Worm (Caenorhabditis elegans) whole organism, late embryonic: ENCODE measurements around the gene R03E9.2.

Source experiments
- C38D4.7 ChIP-seq: fragments of 200-800 bp; sonication (Bioruptor generic); optimal IDR thresholded peaks from 2 replicates; lab custom pipeline; 2018; ENCODE audit warnings: mild to moderate bottlenecking, missing genetic modification characterization, moderate library complexity, missing compliant biosample characterization
- F13H6.1 ChIP-seq: sonication (generic microtip); optimal IDR thresholded peaks from 2 replicates; lab custom pipeline; 2016; ENCODE audit warnings: missing genetic modification characterization, missing compliant biosample characterization
- T23F11.4 ChIP-seq: fragments of 200-800 bp; sonication (Bioruptor generic); optimal IDR thresholded peaks from 2 replicates; lab custom pipeline; 2018; ENCODE audit warnings: mild to moderate bottlenecking, missing genetic modification characterization, missing compliant biosample characterization
- Y22D7AL.16 ChIP-seq: sonication (generic microtip); optimal IDR thresholded peaks from 2 replicates; lab custom pipeline; 2016; ENCODE audit warnings: missing genetic modification characterization, missing compliant biosample characterization
- ama-1 ChIP-seq: fragments of 150-350 bp; optimal IDR thresholded peaks from 2 replicates; lab custom pipeline; 2014
- ceh-18 ChIP-seq: sonication (generic microtip); optimal IDR thresholded peaks from 2 replicates; lab custom pipeline; 2016; ENCODE audit warnings: missing genetic modification characterization, missing compliant biosample characterization
- ceh-19 ChIP-seq: fragments of 200-800 bp; sonication (Bioruptor generic); optimal IDR thresholded peaks from 2 replicates; lab custom pipeline; 2018; ENCODE audit warnings: mild to moderate bottlenecking, missing genetic modification characterization, missing compliant biosample characterization
- ceh-30 ChIP-seq: fragments of 150-350 bp; optimal IDR thresholded peaks from 2 replicates; lab custom pipeline; 2014; ENCODE audit warnings: missing biosample characterization, missing genetic modification characterization
- ceh-48 ChIP-seq: sonication (generic microtip); optimal IDR thresholded peaks from 2 replicates; lab custom pipeline; 2016; ENCODE audit warnings: missing genetic modification characterization, inconsistent platforms, missing compliant biosample characterization
- ceh-6 ChIP-seq: fragments of 200-800 bp; sonication (Bioruptor generic); optimal IDR thresholded peaks from 2 replicates; lab custom pipeline; 2018; ENCODE audit warnings: mild to moderate bottlenecking, missing genetic modification characterization, missing compliant biosample characterization
- ceh-9 ChIP-seq: sonication (generic microtip); optimal IDR thresholded peaks from 2 replicates; lab custom pipeline; 2016; ENCODE audit warnings: mild to moderate bottlenecking, missing genetic modification characterization, inconsistent platforms, missing compliant biosample characterization
- che-1 ChIP-seq: sonication (generic microtip); optimal IDR thresholded peaks from 2 replicates; lab custom pipeline; 2016; ENCODE audit warnings: mild to moderate bottlenecking, missing genetic modification characterization, missing compliant biosample characterization
- dmd-4 ChIP-seq: sonication (generic microtip); optimal IDR thresholded peaks from 2 replicates; lab custom pipeline; 2016; ENCODE audit warnings: borderline replicate concordance, missing genetic modification characterization, missing compliant biosample characterization
- elt-2 ChIP-seq: sonication (generic microtip); optimal IDR thresholded peaks from 2 replicates; lab custom pipeline; 2016; ENCODE audit warnings: missing genetic modification reagents, missing genetic modification characterization, missing compliant biosample characterization
- elt-4 ChIP-seq: sonication (generic microtip); optimal IDR thresholded peaks from 2 replicates; lab custom pipeline; 2016; ENCODE audit warnings: missing genetic modification characterization, missing compliant biosample characterization
- eyg-1 ChIP-seq: sonication (generic microtip); optimal IDR thresholded peaks from 2 replicates; lab custom pipeline; 2016; ENCODE audit warnings: missing genotype, missing genetic modification characterization, missing compliant biosample characterization
- fkh-6 ChIP-seq: sonication (generic microtip); optimal IDR thresholded peaks from 2 replicates; lab custom pipeline; 2016; ENCODE audit warnings: missing genetic modification characterization, missing compliant biosample characterization
- hlh-13 ChIP-seq: fragments of 200-800 bp; sonication (Bioruptor generic); optimal IDR thresholded peaks from 2 replicates; lab custom pipeline; 2018; ENCODE audit warnings: mild to moderate bottlenecking, missing genetic modification characterization, missing compliant biosample characterization
- hlh-30 ChIP-seq: sonication (generic microtip); optimal IDR thresholded peaks from 2 replicates; lab custom pipeline; 2017; ENCODE audit warnings: antibody characterized with exemption, missing genetic modification characterization, missing compliant biosample characterization; ENCODE audit not compliant: insufficient read depth
- hlh-6 ChIP-seq: sonication (generic microtip); optimal IDR thresholded peaks from 2 replicates; lab custom pipeline; 2016; ENCODE audit warnings: missing genotype, missing genetic modification characterization, missing compliant biosample characterization
- hlh-8 ChIP-seq: sonication (generic microtip); optimal IDR thresholded peaks from 2 replicates; lab custom pipeline; 2016; ENCODE audit warnings: missing genotype, missing genetic modification characterization, missing compliant biosample characterization
- lim-6 ChIP-seq: sonication (generic microtip); optimal IDR thresholded peaks from 2 replicates; lab custom pipeline; 2016; ENCODE audit warnings: missing genetic modification characterization, missing compliant biosample characterization
- lin-11 ChIP-seq: fragments of 200-800 bp; sonication (Bioruptor generic); optimal IDR thresholded peaks from 2 replicates; lab custom pipeline; 2018; ENCODE audit warnings: mild to moderate bottlenecking, missing genetic modification characterization, missing compliant biosample characterization
- madf-2 ChIP-seq: sonication (generic microtip); optimal IDR thresholded peaks from 2 replicates; lab custom pipeline; 2017; ENCODE audit warnings: missing genetic modification characterization, missing compliant biosample characterization
- mec-3 ChIP-seq: sonication (generic microtip); optimal IDR thresholded peaks from 2 replicates; lab custom pipeline; 2016; ENCODE audit warnings: borderline replicate concordance, missing genetic modification characterization, missing compliant biosample characterization
- nfya-1 ChIP-seq: sonication (generic microtip); optimal IDR thresholded peaks from 2 replicates; lab custom pipeline; 2017; ENCODE audit warnings: missing genetic modification characterization, mild to moderate bottlenecking, missing compliant biosample characterization, antibody characterized with exemption, moderate library complexity
- nhr-11 ChIP-seq: fragments of 150-350 bp; optimal IDR thresholded peaks from 2 replicates; lab custom pipeline; 2014; ENCODE audit warnings: missing biosample characterization, missing genetic modification characterization
- nhr-232 ChIP-seq: sonication (generic microtip); optimal IDR thresholded peaks from 2 replicates; lab custom pipeline; 2016; ENCODE audit warnings: missing genetic modification characterization, missing compliant biosample characterization
- odd-2 ChIP-seq: sonication (generic microtip); optimal IDR thresholded peaks from 2 replicates; lab custom pipeline; 2017; ENCODE audit warnings: antibody characterized with exemption, mild to moderate bottlenecking, missing genetic modification characterization, missing compliant biosample characterization
- pag-3 ChIP-seq: sonication (generic microtip); optimal IDR thresholded peaks from 2 replicates; lab custom pipeline; 2016; ENCODE audit warnings: missing compliant biosample characterization, missing genetic modification characterization, borderline replicate concordance
- pat-9 ChIP-seq: fragments of 200-800 bp; sonication (Bioruptor generic); optimal IDR thresholded peaks from 2 replicates; lab custom pipeline; 2018; ENCODE audit warnings: mild to moderate bottlenecking, missing genetic modification characterization, moderate library complexity, missing compliant biosample characterization
- pha-4 ChIP-seq: fragments of 150-350 bp; optimal IDR thresholded peaks from 2 replicates; lab custom pipeline; 2018; ENCODE audit warnings: missing biosample characterization, missing genetic modification reagents, missing genetic modification characterization
- pqm-1 ChIP-seq: sonication (generic microtip); optimal IDR thresholded peaks from 2 replicates; lab custom pipeline; 2016; ENCODE audit warnings: missing genetic modification characterization, missing compliant biosample characterization
- pros-1 ChIP-seq: fragments of 150-350 bp; optimal IDR thresholded peaks from 2 replicates; lab custom pipeline; 2014; ENCODE audit warnings: missing biosample characterization, missing genetic modification reagents, missing genetic modification characterization
- ref-2 ChIP-seq: sonication (generic microtip); optimal IDR thresholded peaks from 2 replicates; lab custom pipeline; 2016; ENCODE audit warnings: missing genetic modification characterization, missing compliant biosample characterization
- rnt-1 ChIP-seq: sonication (generic microtip); optimal IDR thresholded peaks from 2 replicates; lab custom pipeline; 2016; ENCODE audit warnings: missing genetic modification characterization, missing compliant biosample characterization
- sdc-2 ChIP-seq: sonication (generic microtip); optimal IDR thresholded peaks from 2 replicates; lab custom pipeline; 2016; ENCODE audit warnings: missing genotype, missing genetic modification characterization, missing compliant biosample characterization
- sox-4 ChIP-seq: sonication (generic microtip); optimal IDR thresholded peaks from 2 replicates; lab custom pipeline; 2017; ENCODE audit warnings: mild to moderate bottlenecking, missing genetic modification characterization, inconsistent platforms, missing compliant biosample characterization
- syd-9 ChIP-seq: sonication (generic microtip); optimal IDR thresholded peaks from 2 replicates; lab custom pipeline; 2016; ENCODE audit warnings: mild to moderate bottlenecking, missing genetic modification characterization, moderate library complexity, missing compliant biosample characterization
- tbx-2 ChIP-seq: sonication (generic microtip); optimal IDR thresholded peaks from 2 replicates; lab custom pipeline; 2016; ENCODE audit warnings: missing genetic modification characterization, missing compliant biosample characterization
- tbx-7 ChIP-seq: sonication (generic microtip); optimal IDR thresholded peaks from 2 replicates; lab custom pipeline; 2016; ENCODE audit warnings: missing genotype, missing genetic modification characterization, missing compliant biosample characterization
- ttx-3 ChIP-seq: sonication (generic microtip); optimal IDR thresholded peaks from 2 replicates; lab custom pipeline; 2016; ENCODE audit warnings: missing genetic modification reagents, missing genetic modification characterization, missing compliant biosample characterization
- unc-42 ChIP-seq: sonication (generic microtip); optimal IDR thresholded peaks from 2 replicates; lab custom pipeline; 2016; ENCODE audit warnings: missing genotype, missing genetic modification characterization, missing compliant biosample characterization
- unc-55 ChIP-seq: sonication (generic microtip); optimal IDR thresholded peaks from 2 replicates; lab custom pipeline; 2017; ENCODE audit warnings: missing biosample characterization, missing genetic modification reagents, missing genetic modification characterization
- ztf-16 ChIP-seq: sonication (generic microtip); optimal IDR thresholded peaks from 2 replicates; lab custom pipeline; 2017; ENCODE audit warnings: missing genetic modification characterization, missing compliant biosample characterization

The R03E9.2 gene

ce11 chrX:6745515-6745914 is 12.4 kb upstream of the R03E9.2 start:
- TF ChIP-seq pat-9, result no peak
- no peak for TF ChIP-seq ttx-3
- TF ChIP-seq unc-42 (tag; lab: Kevin White, UChicago), result no peak
- TF ChIP-seq hlh-30 (tag; lab: Kevin White, UChicago), result no peak
- TF ChIP-seq T23F11.4 (GFP tag; lab: Kevin White, UChicago), result no peak
- no peak for TF ChIP-seq nhr-232 (tag; lab: Kevin White, UChicago)
- TF ChIP-seq pqm-1 (tag; lab: Kevin White, UChicago), result no peak
- TF ChIP-seq ceh-18 (tag; lab: Kevin White, UChicago), result no peak
- TF ChIP-seq madf-2 (tag; lab: Kevin White, UChicago), result no peak
- TF ChIP-seq pha-4 (tag; lab: Kevin White, UChicago), result no peak
- TF ChIP-seq tbx-7 (tag; lab: Kevin White, UChicago), result no peak
- no peak for TF ChIP-seq Y22D7AL.16
- no peak for TF ChIP-seq hlh-8 (tag; lab: Kevin White, UChicago)
- no peak for TF ChIP-seq elt-2 (tag; lab: Kevin White, UChicago)
- no peak for TF ChIP-seq che-1 (tag; lab: Kevin White, UChicago)
- no peak for TF ChIP-seq ceh-19
- no peak for TF ChIP-seq ceh-9 (tag; lab: Kevin White, UChicago)
- no peak for TF ChIP-seq lim-6 (tag; lab: Kevin White, UChicago)

ce11 chrX:6744978-6745377 is 11.9 kb upstream of the R03E9.2 start:
- TF ChIP-seq lin-11 (tag; lab: Kevin White, UChicago), result no peak
- TF ChIP-seq unc-42 (tag; lab: Kevin White, UChicago), result peak; percentile 63
- TF ChIP-seq ceh-19, result peak; percentile 5
- no peak for TF ChIP-seq hlh-6 (tag; lab: Kevin White, UChicago)
- no peak for TF ChIP-seq fkh-6 (tag; lab: Kevin White, UChicago)
- TF ChIP-seq ceh-30 (tag; lab: Kevin White, UChicago), result no peak

- TF ChIP-seq elt-2 (tag; lab: Kevin White, UChicago) (peak; percentile 83), pag-3 (tag; lab: Kevin White, UChicago) (no peak)
These were observed 11.4 kb upstream of the R03E9.2 start for ce11 chrX:6744537-6744936.

DNA sequence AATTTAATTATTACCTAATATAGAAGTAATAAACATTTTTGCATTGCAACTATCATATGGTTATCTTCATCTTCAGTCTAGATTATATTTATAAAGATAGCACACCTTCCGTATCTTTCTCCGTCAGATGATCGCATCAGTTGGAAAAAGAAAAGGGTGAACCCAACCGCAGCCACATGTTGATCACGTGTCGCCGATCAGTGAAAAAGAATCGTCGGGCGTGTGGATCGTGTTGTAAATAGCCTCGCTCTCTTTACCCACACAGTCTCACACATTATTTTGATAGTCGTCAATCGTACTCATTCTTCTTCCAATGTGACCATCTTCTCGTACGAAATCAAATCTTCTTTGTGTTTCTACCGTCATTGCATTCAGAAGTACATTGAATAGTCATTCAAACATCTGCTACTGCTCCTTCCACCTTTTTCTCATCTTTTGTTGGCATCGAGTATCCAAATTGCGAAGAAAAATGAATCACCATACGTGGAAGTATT is 10.8 kb upstream of the R03E9.2 start:
- TF ChIP-seq nhr-11 (no peak), odd-2 (tag; lab: Kevin White, UChicago) (no peak), elt-2 (tag; lab: Kevin White, UChicago) (peak; percentile 93), hlh-30 (tag; lab: Kevin White, UChicago) (peak; percentile 89), sdc-2 (tag; lab: Kevin White, UChicago) (no peak), syd-9 (tag; lab: Kevin White, UChicago) (no peak), F13H6.1 (peak; percentile 18), ttx-3 (no peak), pros-1 (tag; lab: Kevin White, UChicago) (no peak), ceh-18 (tag; lab: Kevin White, UChicago) (peak; percentile 74), tbx-2 (tag; lab: Kevin White, UChicago) (peak; percentile 32), ceh-6 (GFP tag; lab: Kevin White, UChicago) (no peak), nhr-232 (tag; lab: Kevin White, UChicago) (no peak), ceh-48 (tag; lab: Kevin White, UChicago) (no peak), ztf-16 (tag; lab: Kevin White, UChicago) (no peak), sox-4 (tag; lab: Kevin White, UChicago) (no peak), eyg-1 (tag; lab: Kevin White, UChicago) (no peak), ama-1 (lab: Kevin White, UChicago) (peak; percentile 38), C38D4.7 (no peak), rnt-1 (peak; percentile 94), ceh-19 (no peak), elt-4 (tag; lab: Kevin White, UChicago) (no peak), pqm-1 (tag; lab: Kevin White, UChicago) (peak; percentile 46), hlh-8 (tag; lab: Kevin White, UChicago) (peak; percentile 3), hlh-13 (GFP tag; lab: Kevin White, UChicago) (no peak), unc-55 (GFP tag; lab: Kevin White, UChicago) (peak; percentile 64), ref-2 (tag; lab: Kevin White, UChicago) (peak; percentile 41), nfya-1 (tag; lab: Kevin White, UChicago) (peak; percentile 43), dmd-4 (no peak), mec-3 (tag; lab: Kevin White, UChicago) (no peak), ceh-30 (tag; lab: Kevin White, UChicago) (no peak)
- TF ChIP-seq, all 69 proteins: peak for 12
